Worm (Caenorhabditis elegans) whole organism, mixed stage, embryonic: Measurements from ENCODE around the gene Y54F10BM.21.

ENCODE experiments used
- M03D4.4 ChIP-seq: sonication (generic microtip); optimal IDR thresholded peaks from 2 replicates; lab custom pipeline; 2017; ENCODE audit warnings: mild to moderate bottlenecking, missing genetic modification characterization, missing compliant biosample characterization
- bed-3 ChIP-seq: fragments of 200-800 bp; sonication (Bioruptor generic); optimal IDR thresholded peaks from 3 replicates; lab custom pipeline; 2018; ENCODE audit warnings: mild to moderate bottlenecking, missing genetic modification characterization, moderate library complexity, missing compliant biosample characterization
- ceh-39 ChIP-seq: fragments of 150-350 bp; optimal IDR thresholded peaks from 2 replicates; lab custom pipeline; 2014; ENCODE audit warnings: missing biosample characterization, missing genetic modification characterization
- ceh-43 ChIP-seq: fragments of 200-800 bp; sonication (Bioruptor generic); optimal IDR thresholded peaks from 2 replicates; lab custom pipeline; 2018; ENCODE audit warnings: mild to moderate bottlenecking, missing genetic modification characterization, moderate library complexity, missing compliant biosample characterization
- ceh-83 ChIP-seq: fragments of 200-800 bp; sonication (Bioruptor generic); optimal IDR thresholded peaks from 2 replicates; lab custom pipeline; 2018; ENCODE audit warnings: mild to moderate bottlenecking, missing genetic modification characterization, missing compliant biosample characterization
- ces-1 ChIP-seq: fragments of 150-350 bp; optimal IDR thresholded peaks from 2 replicates; lab custom pipeline; 2014; ENCODE audit warnings: missing biosample characterization, missing genetic modification reagents, missing genetic modification characterization
- cnd-1 ChIP-seq: fragments of 200-800 bp; sonication (Bioruptor generic); optimal IDR thresholded peaks from 2 replicates; lab custom pipeline; 2018; ENCODE audit warnings: mild to moderate bottlenecking, missing genetic modification characterization, missing compliant biosample characterization
- drap-1 ChIP-seq: fragments of 200-800 bp; sonication (Bioruptor generic); optimal IDR thresholded peaks from 3 replicates; lab custom pipeline; 2018; ENCODE audit warnings: mild to moderate bottlenecking, missing genetic modification characterization, missing compliant biosample characterization
- elt-1 ChIP-seq: sonication (generic microtip); optimal IDR thresholded peaks from 2 replicates; lab custom pipeline; 2017; ENCODE audit warnings: missing genetic modification characterization, mild to moderate bottlenecking, missing compliant biosample characterization, antibody characterized with exemption, moderate library complexity, borderline replicate concordance; ENCODE audit not compliant: insufficient read depth
- elt-3 ChIP-seq: fragments of 150-350 bp; optimal IDR thresholded peaks from 2 replicates; lab custom pipeline; 2014; ENCODE audit warnings: missing biosample characterization, missing genetic modification characterization
- flh-1 ChIP-seq: fragments of 200-800 bp; sonication (Bioruptor generic); optimal IDR thresholded peaks from 2 replicates; lab custom pipeline; 2018; ENCODE audit warnings: mild to moderate bottlenecking, missing genetic modification characterization, moderate library complexity, missing compliant biosample characterization
- ham-2 ChIP-seq: fragments of 200-800 bp; sonication (Bioruptor generic); optimal IDR thresholded peaks from 2 replicates; lab custom pipeline; 2018; ENCODE audit warnings: mild to moderate bottlenecking, missing genetic modification characterization, missing compliant biosample characterization
- lin-13 ChIP-seq: fragments of 150-350 bp; optimal IDR thresholded peaks from 2 replicates; lab custom pipeline; 2014; ENCODE audit warnings: missing biosample characterization, missing genetic modification characterization
- lin-32 ChIP-seq: fragments of 200-800 bp; sonication (Bioruptor generic); optimal IDR thresholded peaks from 2 replicates; lab custom pipeline; 2018; ENCODE audit warnings: mild to moderate bottlenecking, missing genetic modification characterization, missing compliant biosample characterization
- lsy-2 ChIP-seq: fragments of 150-350 bp; optimal IDR thresholded peaks from 2 replicates; lab custom pipeline; 2014; ENCODE audit warnings: missing biosample characterization, missing genetic modification characterization
- mab-5 ChIP-seq: fragments of 150-350 bp; optimal IDR thresholded peaks from 2 replicates; lab custom pipeline; 2014; ENCODE audit warnings: missing biosample characterization, missing genetic modification characterization
- mep-1 ChIP-seq: fragments of 150-350 bp; optimal IDR thresholded peaks from 2 replicates; lab custom pipeline; 2017; ENCODE audit warnings: missing biosample characterization, missing genetic modification reagents, missing genetic modification characterization, inconsistent platforms
- mls-2 ChIP-seq: sonication (generic microtip); optimal IDR thresholded peaks from 2 replicates; lab custom pipeline; 2016; ENCODE audit warnings: mild to moderate bottlenecking, missing genetic modification characterization, moderate library complexity, missing compliant biosample characterization
- nhr-12 ChIP-seq: fragments of 150-350 bp; optimal IDR thresholded peaks from 2 replicates; lab custom pipeline; 2014; ENCODE audit warnings: missing biosample characterization, missing genetic modification characterization
- nhr-2 ChIP-seq: fragments of 150-350 bp; optimal IDR thresholded peaks from 2 replicates; lab custom pipeline; 2014; ENCODE audit warnings: missing biosample characterization, missing genetic modification characterization
- nhr-237 ChIP-seq: fragments of 150-350 bp; optimal IDR thresholded peaks from 2 replicates; lab custom pipeline; 2014; ENCODE audit warnings: missing biosample characterization, missing genetic modification characterization
- nhr-28 ChIP-seq: fragments of 150-350 bp; optimal IDR thresholded peaks from 2 replicates; lab custom pipeline; 2014; ENCODE audit warnings: missing biosample characterization, missing genetic modification characterization
- pha-4 ChIP-seq: fragments of 150-350 bp; optimal IDR thresholded peaks from 2 replicates; lab custom pipeline; 2018; ENCODE audit warnings: missing biosample characterization, missing genetic modification reagents, missing genetic modification characterization
- snpc-4 ChIP-seq: fragments of 150-350 bp; optimal IDR thresholded peaks from 2 replicates; lab custom pipeline; 2014; ENCODE audit warnings: missing biosample characterization, missing genetic modification characterization
- sptf-1 ChIP-seq: sonication (generic microtip); optimal IDR thresholded peaks from 2 replicates; lab custom pipeline; 2017; ENCODE audit warnings: mild to moderate bottlenecking, missing genetic modification characterization, moderate library complexity, missing compliant biosample characterization
- tbx-8 ChIP-seq: fragments of 200-800 bp; sonication (Bioruptor generic); optimal IDR thresholded peaks from 2 replicates; lab custom pipeline; 2018; ENCODE audit warnings: mild to moderate bottlenecking, missing genetic modification characterization, moderate library complexity, missing compliant biosample characterization
- unc-120 ChIP-seq: sonication (generic microtip); optimal IDR thresholded peaks from 2 replicates; lab custom pipeline; 2017; ENCODE audit warnings: missing genetic modification characterization, missing compliant biosample characterization; ENCODE audit not compliant: poor library complexity, severe bottlenecking
- unc-62 ChIP-seq: fragments of 150-350 bp; optimal IDR thresholded peaks from 2 replicates; lab custom pipeline; 2014; ENCODE audit warnings: missing biosample characterization, missing genetic modification reagents, missing genetic modification characterization
- zip-8 ChIP-seq: fragments of 150-350 bp; optimal IDR thresholded peaks from 2 replicates; lab custom pipeline; 2014; ENCODE audit warnings: missing biosample characterization, missing genetic modification characterization
- ztf-11 ChIP-seq: fragments of 150-350 bp; optimal IDR thresholded peaks from 2 replicates; lab custom pipeline; 2014; ENCODE audit warnings: missing biosample characterization, missing genetic modification characterization

Gene Y54F10BM.21

DNA sequence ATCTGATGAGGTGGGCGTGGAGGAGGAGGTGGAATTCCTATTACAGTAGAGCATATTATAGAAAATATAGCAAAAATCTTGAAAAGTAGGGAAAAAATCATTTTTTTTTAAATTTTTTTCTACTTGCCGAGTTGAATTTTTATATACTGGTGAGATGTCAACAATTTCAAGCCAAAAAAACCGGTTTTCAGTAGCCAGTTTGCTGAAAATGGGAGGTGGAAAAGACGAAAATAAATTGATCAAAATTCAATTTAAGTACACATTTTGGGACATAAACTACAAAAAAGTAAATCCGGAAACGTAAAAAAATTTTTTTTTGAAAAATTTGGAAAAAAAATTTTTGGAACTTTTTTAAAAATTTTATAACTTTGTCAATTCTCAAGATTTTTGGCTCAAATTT lies 2.5 kb downstream of the Y54F10BM.21 start, which contains the start of gene Y54F10BM.23:
Gene Y54F10BM.23 (minus strand): TSS at position 101 of the 400 bp plus-strand sequence.
- no peak for TF ChIP-seq ztf-11 (tag; lab: Kevin White, UChicago)
- no peak for TF ChIP-seq lin-13 (tag; lab: Kevin White, UChicago)
- TF ChIP-seq unc-120 (tag; lab: Kevin White, UChicago) = no peak
- no peak for TF ChIP-seq M03D4.4
- no peak for TF ChIP-seq nhr-2 (tag; lab: Kevin White, UChicago)
- TF ChIP-seq mls-2 (tag; lab: Kevin White, UChicago) = no peak
- no peak for TF ChIP-seq elt-1
- no peak for TF ChIP-seq ceh-39 (tag; lab: Kevin White, UChicago)
- TF ChIP-seq nhr-28 (tag; lab: Kevin White, UChicago) = no peak
- no peak for TF ChIP-seq lin-32 (GFP tag; lab: Kevin White, UChicago)
- no peak for TF ChIP-seq unc-62 (GFP tag; lab: Kevin White, UChicago)
- no peak for TF ChIP-seq elt-3
- TF ChIP-seq ceh-83 (GFP tag; lab: Kevin White, UChicago) = no peak
- TF ChIP-seq cnd-1 (tag; lab: Kevin White, UChicago) = no peak
- no peak for TF ChIP-seq bed-3
- TF ChIP-seq snpc-4 (tag; lab: Kevin White, UChicago) = no peak

- TF ChIP-seq tbx-8 (no peak), zip-8 (tag; lab: Kevin White, UChicago) (peak; percentile 8)
Measured at ce11 chrIII:2280569-2280968, 3.6 kb downstream of the Y54F10BM.21 start, which contains the start of gene Y54F10BM.22. Gene Y54F10BM.22 (plus strand): TSS chrIII:2280899.

- no peak for TF ChIP-seq elt-1
- peak; percentile 25 for TF ChIP-seq ceh-39 (tag; lab: Kevin White, UChicago)
- TF ChIP-seq sptf-1 = peak; percentile 23
Measured at ce11 chrIII:2281975-2282957, 5.3 kb downstream of the Y54F10BM.21 start, which contains the start of gene Y54F10BM.3. Gene Y54F10BM.3 (plus strand): TSS chrIII:2282025.

ce11 chrIII:2283341-2283847 lies 6.5 kb downstream of the Y54F10BM.21 start:
- no peak for TF ChIP-seq mab-5 (tag; lab: Kevin White, UChicago)
- TF ChIP-seq mls-2 (tag; lab: Kevin White, UChicago) = no peak
- TF ChIP-seq zip-8 (tag; lab: Kevin White, UChicago) = no peak
- no peak for TF ChIP-seq nhr-2 (tag; lab: Kevin White, UChicago)
- no peak for TF ChIP-seq elt-1
- TF ChIP-seq pha-4 (tag; lab: Kevin White, UChicago) = no peak
- TF ChIP-seq mep-1 (tag; lab: Kevin White, UChicago) = no peak
- no peak for TF ChIP-seq flh-1 (GFP tag; lab: Kevin White, UChicago)
- no peak for TF ChIP-seq drap-1
- TF ChIP-seq ceh-39 (tag; lab: Kevin White, UChicago) = no peak
- no peak for TF ChIP-seq elt-3
- no peak for TF ChIP-seq ceh-43 (GFP tag; lab: Kevin White, UChicago)
- TF ChIP-seq nhr-12 (tag; lab: Kevin White, UChicago) = no peak
- TF ChIP-seq, all 35 proteins: peak for 0

DNA sequence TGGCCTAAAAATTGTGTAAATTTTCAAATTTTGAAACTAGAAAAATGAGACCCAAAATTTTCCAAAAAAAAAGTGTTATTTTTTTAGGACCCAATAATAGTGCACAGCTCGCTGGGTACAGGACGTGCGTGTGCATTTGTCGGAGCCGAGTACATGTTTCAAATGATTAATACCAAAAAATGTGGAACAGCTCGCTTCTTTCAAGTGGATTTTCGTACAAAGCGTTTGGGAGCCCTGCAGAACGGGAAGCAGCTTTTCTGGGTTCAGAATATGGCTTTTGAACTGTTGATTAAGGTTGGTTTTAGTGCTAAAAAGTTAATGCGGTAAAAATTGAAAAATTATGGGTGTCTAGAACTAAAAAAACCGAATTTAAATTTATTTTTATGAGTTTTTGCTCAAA lies 11.3 kb downstream of the Y54F10BM.21 start:
- TF ChIP-seq unc-62 (GFP tag; lab: Kevin White, UChicago) (no peak), ceh-43 (GFP tag; lab: Kevin White, UChicago) (no peak), ceh-83 (GFP tag; lab: Kevin White, UChicago) (no peak), lin-32 (GFP tag; lab: Kevin White, UChicago) (no peak), M03D4.4 (no peak), bed-3 (no peak), mls-2 (tag; lab: Kevin White, UChicago) (no peak), mep-1 (tag; lab: Kevin White, UChicago) (no peak), ham-2 (GFP tag; lab: Kevin White, UChicago) (no peak), nhr-12 (tag; lab: Kevin White, UChicago) (no peak), elt-1 (no peak), sptf-1 (no peak), ces-1 (no peak), drap-1 (no peak), lsy-2 (no peak), nhr-237 (no peak), zip-8 (tag; lab: Kevin White, UChicago) (no peak), mab-5 (tag; lab: Kevin White, UChicago) (no peak), lin-13 (tag; lab: Kevin White, UChicago) (no peak)
